Worm (Caenorhabditis elegans): Measurements from ENCODE around the gene kgb-1.

DNA sequence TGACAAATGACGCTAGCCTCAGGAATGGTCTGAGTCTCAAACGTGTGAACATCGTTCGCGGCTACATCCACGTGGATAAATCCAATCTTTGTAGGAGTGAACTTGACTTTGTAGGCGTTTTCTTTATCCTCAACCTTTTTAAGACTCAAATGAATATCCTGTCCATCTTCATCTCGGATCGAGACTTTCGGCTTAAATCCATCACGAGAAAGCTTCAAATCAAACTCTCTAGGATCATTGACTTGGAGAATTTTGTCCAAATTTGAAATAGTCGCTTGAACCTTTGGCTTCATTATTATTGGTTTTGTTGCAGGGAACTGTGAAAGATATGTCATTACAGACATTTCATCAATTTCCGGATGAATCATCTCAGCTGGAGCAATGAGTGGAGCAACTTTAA lies 35.9 kb downstream of the kgb-1 start:
- no peak for TF ChIP-seq repo-1 (tag; optimal IDR thresholded peaks at IDR 0.05)
- no peak for TF ChIP-seq ama-1 (optimal IDR thresholded peaks at IDR 0.05)
- TF ChIP-seq ama-1 (GFP tag; optimal IDR thresholded peaks at IDR 0.05), result no peak
- TF ChIP-seq ztf-3 (GFP tag; optimal IDR thresholded peaks at IDR 0.05), result no peak
- no peak for TF ChIP-seq sptf-2 (GFP tag; optimal IDR thresholded peaks at IDR 0.05)
- no peak for TF ChIP-seq T26A5.8 (tag; optimal IDR thresholded peaks at IDR 0.05)
- TF ChIP-seq him-1 (tag; optimal IDR thresholded peaks at IDR 0.05), result no peak
- no peak for TF ChIP-seq sea-2 (GFP tag; IDR thresholded peaks at IDR 0.05)
- TF ChIP-seq nhr-80 (tag; optimal IDR thresholded peaks at IDR 0.05), result no peak
- no peak for TF ChIP-seq ets-4 (GFP tag; optimal IDR thresholded peaks at IDR 0.05)
- no peak for TF ChIP-seq mes-4 (tag; optimal IDR thresholded peaks at IDR 0.05)
- no peak for TF ChIP-seq tbx-9 (tag; optimal IDR thresholded peaks at IDR 0.05; ENCODE audit: borderline replicate concordance)
- no peak for TF ChIP-seq nhr-90 (tag; optimal IDR thresholded peaks at IDR 0.05)
- no peak for TF ChIP-seq Y95B8A.8 (GFP tag; IDR thresholded peaks at IDR 0.05)

Measured in whole organism, young adult.